Worm (Caenorhabditis elegans): Measurements from ENCODE around the gene ttr-19.

Gene ttr-19

ce11 chrV:10255005-10255472 lies 27.8 kb upstream of the ttr-19 start, which contains the start of gene rop-1 (continued):
- TF ChIP-seq mdt-29 (GFP tag; IDR thresholded peaks at IDR 0.05) (no peak), nhr-11 (tag; optimal IDR thresholded peaks at IDR 0.05) (no peak), duxl-1 (tag; optimal IDR thresholded peaks at IDR 0.05; ENCODE audit: poor library complexity) (no peak), ces-1 (GFP tag; optimal IDR thresholded peaks at IDR 0.05) (no peak), ama-1 (optimal IDR thresholded peaks at IDR 0.05) (peak; percentile 59)

ce11 chrV:10252682-10253081 lies 25.4 kb upstream of the ttr-19 start:
- TF ChIP-seq lsy-2 (tag; optimal IDR thresholded peaks at IDR 0.05) (peak in 1 of 2 experiments; percentile 41), daf-16 (GFP tag; optimal IDR thresholded peaks at IDR 0.05) (no peak), daf-16 (tag; optimal IDR thresholded peaks at IDR 0.05) (peak; percentile 15), ztf-11 (tag; optimal IDR thresholded peaks at IDR 0.05) (no peak), mep-1 (tag; optimal IDR thresholded peaks at IDR 0.05) (peak; percentile 8), R02D3.7 (tag; optimal IDR thresholded peaks at IDR 0.05) (no peak), aha-1 (tag) (peak; percentile 76), ama-1 (optimal IDR thresholded peaks at IDR 0.05) (peak; percentile 80), fos-1 (tag; optimal IDR thresholded peaks at IDR 0.05) (peak; percentile 23)

- no peak for TF ChIP-seq snpc-1.2 (GFP tag; IDR thresholded peaks at IDR 0.05)
- TF ChIP-seq mep-1 (tag; optimal IDR thresholded peaks at IDR 0.05), result no peak
- TF ChIP-seq skn-1 (tag; optimal IDR thresholded peaks at IDR 0.05), result no peak
- no peak for TF ChIP-seq Y48G9A.11 (GFP tag; IDR thresholded peaks at IDR 0.05)
- TF ChIP-seq D1046.2 (GFP tag; IDR thresholded peaks at IDR 0.05), result no peak
- TF ChIP-seq lin-13 (GFP tag; optimal IDR thresholded peaks at IDR 0.05), result no peak
- TF ChIP-seq nhr-77 (tag; optimal IDR thresholded peaks at IDR 0.05), result no peak
- peak; percentile 94 for TF ChIP-seq aha-1 (tag)
- no peak for TF ChIP-seq T26A8.4 (GFP tag; IDR thresholded peaks at IDR 0.05)
- peak in 1 of 2 experiments; percentile 72 for TF ChIP-seq daf-16 (GFP tag; optimal IDR thresholded peaks at IDR 0.05)
- peak; percentile 7 for TF ChIP-seq daf-16 (tag; optimal IDR thresholded peaks at IDR 0.05)
- TF ChIP-seq nhr-76 (tag; optimal IDR thresholded peaks at IDR 0.05), result no peak
- TF ChIP-seq unc-130 (GFP tag; optimal IDR thresholded peaks at IDR 0.05), result no peak
- TF ChIP-seq Y105C5A.15 (GFP tag; IDR thresholded peaks at IDR 0.05), result no peak
Observed at ce11 chrV:10249515-10249914, 22.3 kb upstream of the ttr-19 start.

ce11 chrV:10248255-10248979 lies 21.2 kb upstream of the ttr-19 start, which contains the start of gene akt-1:
Gene akt-1, plus strand, starts transcription at chrV:10248905.
- TF ChIP-seq nhr-77 (tag; optimal IDR thresholded peaks at IDR 0.05) (no peak), mxl-2 (GFP tag; conservative IDR thresholded peaks at IDR 0.05) (no peak), mdt-29 (GFP tag; IDR thresholded peaks at IDR 0.05) (no peak), lir-3 (tag; optimal IDR thresholded peaks at IDR 0.05) (no peak), nhr-76 (tag; optimal IDR thresholded peaks at IDR 0.05) (no peak), ZK337.2 (GFP tag; IDR thresholded peaks at IDR 0.05) (no peak), ceh-44 (GFP tag; IDR thresholded peaks at IDR 0.05) (no peak), egl-43 (GFP tag; IDR thresholded peaks at IDR 0.05) (no peak), madf-5 (GFP tag; IDR thresholded peaks at IDR 0.05) (no peak), daf-16 (GFP tag; optimal IDR thresholded peaks at IDR 0.05) (peak in 1 of 2 experiments; percentile 48), daf-16 (tag; optimal IDR thresholded peaks at IDR 0.05) (peak; percentile 77), D1046.2 (GFP tag; IDR thresholded peaks at IDR 0.05) (no peak), T20F7.1 (GFP tag; optimal IDR thresholded peaks at IDR 0.05) (no peak), hlh-30 (tag; optimal IDR thresholded peaks at IDR 0.05; ENCODE audit: insufficient read depth) (peak; percentile 23), F10B5.3 (tag; optimal IDR thresholded peaks at IDR 0.05) (no peak), attf-4 (tag; optimal IDR thresholded peaks at IDR 0.05) (no peak), nhr-237 (tag; optimal IDR thresholded peaks at IDR 0.05) (no peak), zfp-2 (tag; optimal IDR thresholded peaks at IDR 0.05) (no peak), set-16 (GFP tag; IDR thresholded peaks at IDR 0.05) (no peak), unc-62 (GFP tag; optimal IDR thresholded peaks at IDR 0.05 in 1 of 2) (peak in 1 of 2 experiments; percentile 99), unc-62 (tag; optimal IDR thresholded peaks at IDR 0.05) (no peak), rbr-2 (tag; optimal IDR thresholded peaks at IDR 0.05) (peak; percentile 12), nhr-11 (tag; optimal IDR thresholded peaks at IDR 0.05) (no peak), T26A8.4 (GFP tag; IDR thresholded peaks at IDR 0.05) (no peak), Y75B8A.6 (GFP tag; IDR thresholded peaks at IDR 0.05) (no peak), snpc-1.2 (GFP tag; IDR thresholded peaks at IDR 0.05) (no peak), lim-7 (GFP tag; IDR thresholded peaks at IDR 0.05) (no peak), spr-3 (GFP tag; optimal IDR thresholded peaks at IDR 0.05) (no peak), aha-1 (tag) (peak; percentile 94), nhr-111 (GFP tag; optimal IDR thresholded peaks at IDR 0.05) (no peak), zfp-3 (GFP tag; conservative IDR thresholded peaks at IDR 0.05) (no peak)

Measured in whole organism, L4 larva.